Fruit fly (Drosophila melanogaster): ENCODE data around the gene CG43219.

The CG43219 gene

DNA sequence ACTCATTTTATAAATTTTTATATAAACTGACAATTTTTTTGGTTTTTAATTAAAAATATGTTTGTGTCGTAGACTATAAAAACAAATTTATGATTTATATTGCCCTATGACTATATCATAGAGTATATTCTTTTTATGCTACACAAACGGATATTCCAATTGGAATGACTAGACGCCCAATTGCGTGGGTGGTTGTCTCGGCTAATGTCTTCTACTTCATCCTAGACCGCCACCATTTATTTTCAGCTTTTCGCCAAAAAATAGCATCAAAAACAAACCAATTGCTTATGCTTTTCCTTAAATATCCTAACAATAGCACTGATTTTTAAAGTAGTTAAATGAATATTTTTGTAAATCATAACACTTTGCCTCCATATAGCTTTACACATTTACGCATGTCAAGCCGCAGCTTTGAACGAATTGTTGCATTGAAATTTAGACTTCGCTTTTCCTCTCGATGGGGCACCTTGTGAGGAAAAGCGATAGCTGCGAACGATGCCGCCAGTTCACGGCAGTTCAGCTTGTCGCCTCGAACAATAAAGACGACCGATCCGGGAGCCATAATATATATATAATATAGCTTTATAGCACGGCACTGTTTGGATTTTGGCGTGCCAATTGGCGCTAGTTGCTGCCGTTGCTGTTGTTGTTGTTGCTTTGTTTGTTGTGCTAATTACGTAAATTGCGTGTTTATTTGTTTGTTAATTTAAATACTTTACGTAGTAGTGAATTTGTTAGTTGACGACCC, 18.0 kb upstream of the CG43219 start (continued):
- TF ChIP-seq Bgb (GFP tag; IDR thresholded peaks at IDR 0.05; ENCODE audit: partially characterized antibody) (no peak), Dad (GFP tag; optimal IDR thresholded peaks at IDR 0.05) (no peak), en (GFP tag; optimal IDR thresholded peaks at IDR 0.05) (no peak), sug (tag; optimal IDR thresholded peaks at IDR 0.05) (peak; percentile 6), wor (GFP tag; IDR thresholded peaks at IDR 0.05) (no peak), D19A (tag; optimal IDR thresholded peaks at IDR 0.05) (peak; percentile 63), B-H1 (GFP tag; IDR thresholded peaks at IDR 0.05) (no peak), CG12769 (tag; optimal IDR thresholded peaks at IDR 0.05) (peak; percentile 7), CG11695 (GFP tag; IDR thresholded peaks at IDR 0.05) (0 out of 3 replicates have a peak, but pooled peaks have one; percentile 7), MBD-R2 (GFP tag; IDR thresholded peaks at IDR 0.05) (no peak)

DNA sequence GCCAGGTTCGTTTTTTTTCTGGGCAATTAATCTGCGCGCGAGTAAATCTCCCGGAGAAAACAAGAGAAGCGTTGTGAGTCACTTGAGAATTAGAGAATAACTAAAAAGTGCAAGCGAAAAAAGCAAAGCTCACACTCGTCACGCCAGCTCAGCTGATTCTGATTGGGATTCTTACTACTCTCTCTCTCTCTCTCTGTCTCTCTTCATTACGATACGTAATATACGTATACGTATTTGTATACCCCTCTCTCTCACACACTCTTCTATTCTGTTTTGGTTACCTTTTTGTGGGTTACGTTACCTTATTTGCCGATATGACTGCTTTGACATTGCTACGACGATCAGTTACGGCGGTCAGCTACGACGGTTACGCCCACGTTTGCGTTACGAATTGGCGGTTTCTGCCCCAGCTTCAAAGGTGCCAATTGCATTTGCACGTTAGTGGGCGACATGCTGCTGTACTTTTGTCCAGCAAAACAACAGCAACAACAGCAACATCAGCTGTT, 17.4 kb upstream of the CG43219 start, which contains the start of the genes Targ1, CG10512 and Targ2:
Targ1 (minus strand) TSS at position 106 of the 506 bp plus-strand sequence.
CG10512 (plus strand) TSS at position 144 of the 506 bp plus-strand sequence.
Targ2 (minus strand) TSS at position 456 of the 506 bp plus-strand sequence.
- TF ChIP-seq crp (GFP tag; optimal IDR thresholded peaks at IDR 0.05) (peak in 1 of 2 experiments; percentile 49), ATbp (GFP tag; optimal IDR thresholded peaks at IDR 0.05) (no peak), Blimp-1 (GFP tag; optimal IDR thresholded peaks at IDR 0.05) (peak; percentile 22), CG13287 (GFP tag; IDR thresholded peaks at IDR 0.05; ENCODE audit: partially characterized antibody) (0 out of 2 replicates have a peak, but pooled peaks have one; percentile 21), Adf1 (GFP tag; IDR thresholded peaks at IDR 0.05) (no peak), CG2202 (tag; optimal IDR thresholded peaks at IDR 0.05) (no peak), CG9437 (GFP tag; optimal IDR thresholded peaks at IDR 0.05) (peak; percentile 99), CG1832 (GFP tag; optimal IDR thresholded peaks at IDR 0.05) (peak; percentile 28), Pdp1 (GFP tag; optimal IDR thresholded peaks at IDR 0.05) (peak in 1 of 2 experiments; percentile 7), Med (GFP tag) (peak; percentile 73), hkb (optimal IDR thresholded peaks at IDR 0.05) (no peak), hkb (GFP tag; IDR thresholded peaks at IDR 0.05) (peak; percentile 24; the same call in 1 of the 2 replicates), caup (GFP tag; optimal IDR thresholded peaks at IDR 0.05; ENCODE audit: severe bottlenecking) (no peak), gsb-n (tag; optimal IDR thresholded peaks at IDR 0.05) (no peak), CG8478 (optimal IDR thresholded peaks at IDR 0.05) (peak; percentile 76), sr (GFP tag; IDR thresholded peaks at IDR 0.05) (peak; percentile 65; the same call in 1 of the 3 replicates), CG2199 (GFP tag; IDR thresholded peaks at IDR 0.05) (0 out of 3 replicates have a peak, but pooled peaks have one; percentile 17), CG13123 (GFP tag; optimal IDR thresholded peaks at IDR 0.05) (no peak), ewg (GFP tag; optimal IDR thresholded peaks at IDR 0.05) (peak; percentile 49), chm (GFP tag; IDR thresholded peaks at IDR 0.05) (no peak), sens (GFP tag) (peak; percentile 45), CG1603 (tag; optimal IDR thresholded peaks at IDR 0.05) (no peak), HLH4C (GFP tag; IDR thresholded peaks at IDR 0.05; ENCODE audit: partially characterized antibody) (peak; percentile 49; the same call in 1 of the 3 replicates), chinmo (GFP tag; IDR thresholded peaks at IDR 0.05; ENCODE audit: partially characterized antibody) (peak; percentile 72; the same call in 1 of the 4 replicates), CrebB (tag; optimal IDR thresholded peaks at IDR 0.05) (no peak), Hmr (GFP tag; optimal IDR thresholded peaks at IDR 0.05) (peak; percentile 4), Trl (optimal IDR thresholded peaks at IDR 0.05) (peak; percentile 52 to 89), Trl (GFP tag; optimal IDR thresholded peaks at IDR 0.05) (no peak), CG34224 (GFP tag; IDR thresholded peaks at IDR 0.05; ENCODE audit: partially characterized antibody) (peak; percentile 48; the same call in 2 of the 3 replicates), Hr78 (GFP tag; optimal IDR thresholded peaks at IDR 0.05) (peak in 1 of 2 experiments; percentile 31), Lhr (GFP tag; optimal IDR thresholded peaks at IDR 0.05) (no peak), insv (GFP tag; optimal IDR thresholded peaks at IDR 0.05) (peak in 1 of 2 experiments; percentile 66), CG30403 (GFP tag; optimal IDR thresholded peaks at IDR 0.05) (no peak), bigmax (GFP tag; optimal IDR thresholded peaks at IDR 0.05) (peak; percentile 11), CG34376 (GFP tag; optimal IDR thresholded peaks at IDR 0.05) (peak; percentile 51), bsh (GFP tag; optimal IDR thresholded peaks at IDR 0.05) (peak in 1 of 2 experiments; percentile 50), gem (tag; optimal IDR thresholded peaks at IDR 0.05) (no peak)

All from whole organism, embryonic.